Worm (Caenorhabditis elegans) whole organism, young adult: ENCODE results near the gene shc-3.

Source experiments
- D2030.7 ChIP-seq: fragments of 200-800 bp; sonication (Bioruptor generic); IDR thresholded peaks from 2 replicates; pipeline ENCODE4 v1.3.6; 2022; ENCODE audit warnings: missing genetic modification reagents, missing genetic modification characterization, missing compliant biosample characterization
- F49E8.2 ChIP-seq: sonication (generic microtip); optimal IDR thresholded peaks from 3 replicates; lab custom pipeline; 2017; ENCODE audit warnings: missing genetic modification characterization, mild to moderate bottlenecking, missing compliant biosample characterization, antibody characterized with exemption, moderate library complexity; ENCODE audit not compliant: insufficient read depth
- F52B5.7 ChIP-seq: sonication (generic microtip); optimal IDR thresholded peaks from 2 replicates; lab custom pipeline; 2016; ENCODE audit warnings: mild to moderate bottlenecking, missing genetic modification characterization, missing compliant biosample characterization
- Y53G8AR.9 ChIP-seq: fragments of 200-800 bp; sonication (Bioruptor generic); conservative IDR thresholded peaks from 2 replicates; pipeline ENCODE4 v1.3.6; 2022; ENCODE audit warnings: missing genetic modification reagents, missing genetic modification characterization, missing compliant biosample characterization
- ccch-3 ChIP-seq: fragments of 200-800 bp; sonication (Bioruptor generic); optimal IDR thresholded peaks from 2 replicates; lab custom pipeline; 2018; ENCODE audit warnings: mild to moderate bottlenecking, missing genetic modification characterization, missing compliant biosample characterization
- ceh-27 ChIP-seq: fragments of 200-800 bp; sonication (Bioruptor generic); optimal IDR thresholded peaks from 2 replicates; lab custom pipeline; 2018; ENCODE audit warnings: mild to moderate bottlenecking, missing genetic modification characterization, moderate library complexity, missing compliant biosample characterization
- ceh-79 ChIP-seq: sonication (generic microtip); optimal IDR thresholded peaks from 2 replicates; lab custom pipeline; 2017; ENCODE audit warnings: mild to moderate bottlenecking, missing genetic modification characterization, missing compliant biosample characterization
- ets-4 ChIP-seq: fragments of 200-800 bp; sonication (Bioruptor generic); optimal IDR thresholded peaks from 2 replicates; lab custom pipeline; 2018; ENCODE audit warnings: mild to moderate bottlenecking, missing genetic modification characterization, missing compliant biosample characterization
- gei-17 ChIP-seq: fragments of 200-800 bp; sonication (Bioruptor generic); optimal IDR thresholded peaks from 2 replicates; lab custom pipeline; 2018; ENCODE audit warnings: mild to moderate bottlenecking, missing genetic modification characterization, missing compliant biosample characterization
- hmg-1.2 ChIP-seq: fragments of 200-800 bp; sonication (Bioruptor generic); IDR thresholded peaks from 2 replicates; pipeline ENCODE4 v1.3.6; 2022; ENCODE audit warnings: missing genetic modification reagents, missing genetic modification characterization, missing compliant biosample characterization
- madf-8 ChIP-seq: fragments of 200-800 bp; sonication (Bioruptor generic); conservative IDR thresholded peaks from 2 replicates; pipeline ENCODE4 v1.3.6; 2022; ENCODE audit warnings: missing genetic modification reagents, missing genetic modification characterization, missing compliant biosample characterization
- nfya-2 ChIP-seq: fragments of 200-800 bp; sonication (Bioruptor generic); IDR thresholded peaks from 2 replicates; pipeline ENCODE4 v1.3.6; 2022; ENCODE audit warnings: missing genetic modification reagents, missing genetic modification characterization, missing compliant biosample characterization
- sea-2 ChIP-seq: fragments of 200-800 bp; sonication (Bioruptor generic); IDR thresholded peaks from 2 replicates; pipeline ENCODE4 v1.3.6; 2022; ENCODE audit warnings: missing genetic modification characterization, missing compliant biosample characterization
- unc-62 ChIP-seq: fragments of 150-350 bp; optimal IDR thresholded peaks from 2 replicates; lab custom pipeline; 2014; ENCODE audit warnings: missing biosample characterization, missing genetic modification reagents, missing genetic modification characterization

DNA sequence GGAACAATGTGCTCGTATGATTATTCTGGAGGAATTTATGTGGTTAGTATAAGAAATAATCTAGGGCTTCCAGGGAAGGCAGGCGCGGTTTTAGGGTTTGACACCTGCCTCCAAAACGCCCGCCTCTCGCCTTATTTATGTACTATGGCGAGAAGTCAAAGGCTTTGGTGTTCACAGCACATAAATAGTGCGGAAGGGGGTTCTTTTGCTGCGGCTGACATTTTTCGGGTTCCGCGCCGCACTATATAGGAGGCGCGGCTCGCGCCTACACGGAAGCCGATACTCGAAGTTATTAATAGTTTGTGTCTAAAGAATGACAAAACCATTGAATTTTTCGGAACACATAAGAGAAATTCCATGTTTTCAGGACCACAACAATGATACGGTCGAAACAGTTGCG, 27.0 kb upstream of the shc-3 start:
- peak; percentile 49; the same call in 1 of the 2 replicates for TF ChIP-seq hmg-1.2 (GFP tag; lab: Robert Waterston, UW)
- no peak for TF ChIP-seq ets-4 (GFP tag; lab: Kevin White, UChicago)
- TF ChIP-seq F49E8.2 (tag; lab: Kevin White, UChicago): no peak
- TF ChIP-seq D2030.7 (GFP tag; lab: Robert Waterston, UW): no peak
- TF ChIP-seq nfya-2 (GFP tag; lab: Robert Waterston, UW): no peak
- TF ChIP-seq ccch-3: no peak
- no peak for TF ChIP-seq unc-62 (GFP tag; lab: Kevin White, UChicago)
- TF ChIP-seq ceh-79: no peak
- TF ChIP-seq F52B5.7 (tag; lab: Kevin White, UChicago): no peak
- TF ChIP-seq sea-2 (GFP tag; lab: Robert Waterston, UW): no peak
- no peak for TF ChIP-seq ceh-27 (GFP tag; lab: Kevin White, UChicago)
- TF ChIP-seq madf-8 (GFP tag; lab: Robert Waterston, UW): no peak
- no peak for TF ChIP-seq Y53G8AR.9 (GFP tag; lab: Robert Waterston, UW)
- no peak for TF ChIP-seq gei-17 (GFP tag; lab: Kevin White, UChicago)
